Fruit fly (Drosophila melanogaster) whole organism, embryonic: ENCODE data around the gene CG42876.

Experiments
- ATbp ChIP-seq: fragments of 200-800 bp; sonication (Bioruptor generic); optimal IDR thresholded peaks from 2 replicates; lab custom pipeline; 2017; ENCODE audit warnings: missing biosample characterization, mild to moderate bottlenecking, missing genetic modification characterization, missing genetic modification reagents
- Antp ChIP-seq: fragments of 200-800 bp; sonication (Bioruptor generic); optimal IDR thresholded peaks from 3 replicates; lab custom pipeline; 2016; ENCODE audit warnings: missing biosample characterization, missing genetic modification characterization
- CG10267 ChIP-seq: fragments of 200-800 bp; sonication (Bioruptor generic); optimal IDR thresholded peaks from 2 replicates; lab custom pipeline; 2018; ENCODE audit warnings: missing biosample characterization, mild to moderate bottlenecking, missing genetic modification characterization, moderate library complexity
- CG11247 ChIP-seq: fragments of 200-800 bp; sonication (Bioruptor generic); IDR thresholded peaks from 2 replicates; pipeline ENCODE4 v1.3.6; 2022; ENCODE audit warnings: missing biosample characterization, missing genetic modification characterization
- CG11456 ChIP-seq: fragments of 200-800 bp; sonication (Bioruptor generic); IDR thresholded peaks from 3 replicates; pipeline ENCODE4 v1.3.6; 2022; ENCODE audit warnings: missing biosample characterization, missing genetic modification characterization
- CG11560 ChIP-seq: fragments of 200-800 bp; sonication (Bioruptor generic); IDR thresholded peaks from 3 replicates; pipeline ENCODE4 v1.3.6; 2022; ENCODE audit warnings: missing biosample characterization, missing genetic modification characterization
- CG14441 ChIP-seq: fragments of 200-800 bp; sonication (Bioruptor generic); IDR thresholded peaks from 2 replicates; pipeline ENCODE4 v1.3.6; 2022; ENCODE audit warnings: missing biosample characterization, missing genetic modification characterization
- CG3163 ChIP-seq: fragments of 200-800 bp; sonication (Bioruptor generic); optimal IDR thresholded peaks from 3 replicates; lab custom pipeline; 2016; ENCODE audit warnings: missing biosample characterization, missing genetic modification characterization
- CG32767 ChIP-seq: fragments of 200-800 bp; sonication (Bioruptor generic); IDR thresholded peaks from 2 replicates; pipeline ENCODE4 v1.3.6; 2022; ENCODE audit warnings: missing biosample characterization, missing genetic modification characterization
- CG3726 ChIP-seq: fragments of 200-800 bp; sonication (Bioruptor generic); IDR thresholded peaks from 3 replicates; pipeline ENCODE4, ENCODE4 v1.3.6; 2022; ENCODE audit warnings: missing biosample characterization, missing genetic modification characterization
- CG4730 ChIP-seq: fragments of 200-800 bp; sonication (Bioruptor generic); IDR thresholded peaks from 2 replicates; pipeline ENCODE4 v1.3.6; 2022; ENCODE audit warnings: missing biosample characterization, missing genetic modification characterization
- CG5245 ChIP-seq: fragments of 200-800 bp; sonication (Bioruptor generic); optimal IDR thresholded peaks from 3 replicates; lab custom pipeline; 2016; ENCODE audit warnings: missing biosample characterization, missing genetic modification characterization
- CG8089 ChIP-seq: fragments of 200-800 bp; sonication (Bioruptor generic); optimal IDR thresholded peaks from 3 replicates; lab custom pipeline; 2016; ENCODE audit warnings: missing biosample characterization, missing genetic modification characterization
- CG8290 ChIP-seq, 3 experiments: fragments of 200-800 bp; sonication (Bioruptor generic); optimal IDR thresholded peaks; 2 replicates each; lab custom pipeline; 2016 to 2019; ENCODE audit warnings: missing biosample characterization in 3 of 3, missing genetic modification characterization in 3 of 3, mild to moderate bottlenecking in 2 of 3, moderate library complexity in 1 of 3
- CG8944 ChIP-seq: fragments of 200-800 bp; sonication (Bioruptor generic); optimal IDR thresholded peaks from 3 replicates; lab custom pipeline; 2016; ENCODE audit warnings: missing biosample characterization, missing genetic modification characterization
- Dfd ChIP-seq, 2 experiments: fragments of >200 bp; optimal IDR thresholded peaks; 2 replicates each; lab custom pipeline; 2017; ENCODE audit warnings: missing biosample characterization in 2 of 2, missing genetic modification characterization in 2 of 2
- Dref ChIP-seq: fragments of 200-800 bp; sonication (Bioruptor generic); IDR thresholded peaks from 2 replicates; pipeline ENCODE4 v1.3.6; 2022; ENCODE audit warnings: missing biosample characterization, missing genetic modification characterization
- H15 ChIP-seq: fragments of 200-800 bp; sonication (Bioruptor generic); IDR thresholded peaks from 3 replicates; pipeline ENCODE4 v1.3.6; 2022; ENCODE audit warnings: missing biosample characterization, missing genetic modification characterization
- Hand ChIP-seq: fragments of 200-800 bp; sonication (Bioruptor generic); optimal IDR thresholded peaks from 2 replicates; lab custom pipeline; 2017; ENCODE audit warnings: mild to moderate bottlenecking, missing biosample characterization, missing genetic modification reagents, missing genetic modification characterization
- Hey ChIP-seq: fragments of 200-800 bp; sonication (Bioruptor generic); optimal IDR thresholded peaks from 3 replicates; lab custom pipeline; 2018; ENCODE audit warnings: missing biosample characterization, mild to moderate bottlenecking, missing genetic modification characterization
- Kr ChIP-seq: fragments of 200-800 bp; sonication (Bioruptor generic); optimal IDR thresholded peaks from 2 replicates; lab custom pipeline; 2017; ENCODE audit warnings: missing biosample characterization, mild to moderate bottlenecking, missing genetic modification characterization
- Lpt ChIP-seq: fragments of >200 bp; optimal IDR thresholded peaks from 2 replicates; lab custom pipeline; 2018; ENCODE audit warnings: missing biosample characterization, missing genetic modification characterization
- NFAT ChIP-seq: fragments of 200-800 bp; sonication (Bioruptor generic); IDR thresholded peaks from 2 replicates; pipeline ENCODE4 v1.3.6; 2022; ENCODE audit warnings: missing biosample characterization, missing genetic modification characterization
- ato ChIP-seq: fragments of 200-800 bp; sonication (Bioruptor generic); IDR thresholded peaks from 2 replicates; pipeline ENCODE4 v1.3.6; 2022; ENCODE audit warnings: missing biosample characterization, missing genetic modification characterization; ENCODE audit not compliant: partially characterized antibody
- az2 ChIP-seq: fragments of 200-800 bp; sonication (Bioruptor generic); optimal IDR thresholded peaks from 3 replicates; lab custom pipeline; 2016; ENCODE audit warnings: missing biosample characterization, missing genetic modification characterization
- cad ChIP-seq: fragments of >200 bp; optimal IDR thresholded peaks from 2 replicates; lab custom pipeline; 2017; ENCODE audit warnings: missing biosample characterization, missing genetic modification characterization
- cato ChIP-seq: fragments of 200-800 bp; sonication (Bioruptor generic); optimal IDR thresholded peaks from 2 replicates; lab custom pipeline; 2016; ENCODE audit warnings: missing biosample characterization, missing genetic modification characterization, borderline replicate concordance
- chinmo ChIP-seq: fragments of 200-800 bp; sonication (Bioruptor generic); IDR thresholded peaks from 4 replicates; pipeline ENCODE4 v1.3.6; 2022; ENCODE audit warnings: missing biosample characterization, missing genetic modification characterization; ENCODE audit not compliant: partially characterized antibody
- dati ChIP-seq: fragments of 200-800 bp; sonication (Bioruptor generic); IDR thresholded peaks from 2 replicates; pipeline ENCODE4 v1.3.6; 2022; ENCODE audit warnings: missing biosample characterization, missing genetic modification characterization
- dmrt11E ChIP-seq: fragments of 200-800 bp; sonication (Bioruptor generic); optimal IDR thresholded peaks from 3 replicates; lab custom pipeline; 2018; ENCODE audit warnings: missing biosample characterization, mild to moderate bottlenecking, missing genetic modification characterization, moderate library complexity
- dpn ChIP-seq, 2 experiments: fragments of 200-800 bp; sonication (Bioruptor generic); optimal IDR thresholded peaks; 3 replicates each; lab custom pipeline; 2016; ENCODE audit warnings: missing biosample characterization in 2 of 2, missing genetic modification characterization in 2 of 2
- dysf ChIP-seq: fragments of 200-800 bp; sonication (Bioruptor generic); IDR thresholded peaks from 3 replicates; pipeline ENCODE4 v1.3.6; 2022; ENCODE audit warnings: missing biosample characterization, missing genetic modification characterization
- fd3F ChIP-seq: fragments of 200-800 bp; sonication (Bioruptor generic); optimal IDR thresholded peaks from 2 replicates; lab custom pipeline; 2018; ENCODE audit warnings: missing biosample characterization, mild to moderate bottlenecking, missing genetic modification characterization, moderate library complexity
- her ChIP-seq: fragments of 200-800 bp; sonication (Bioruptor generic); optimal IDR thresholded peaks from 2 replicates; lab custom pipeline; 2016; ENCODE audit warnings: missing biosample characterization, missing genetic modification characterization
- mld ChIP-seq: fragments of 200-800 bp; sonication (Bioruptor generic); IDR thresholded peaks from 3 replicates; pipeline ENCODE4 v1.3.6; 2022; ENCODE audit warnings: missing biosample characterization, missing genetic modification characterization; ENCODE audit not compliant: partially characterized antibody
- nau ChIP-seq: fragments of 200-800 bp; sonication (Bioruptor generic); optimal IDR thresholded peaks from 3 replicates; lab custom pipeline; 2017; ENCODE audit warnings: missing biosample characterization, mild to moderate bottlenecking, missing genetic modification characterization, missing genetic modification reagents
- pho ChIP-seq: fragments of 200-800 bp; sonication (Bioruptor generic); optimal IDR thresholded peaks from 2 replicates; lab custom pipeline; 2016; ENCODE audit warnings: missing biosample characterization, missing genetic modification characterization
- phol ChIP-seq: fragments of 200-800 bp; sonication (Bioruptor generic); optimal IDR thresholded peaks from 3 replicates; lab custom pipeline; 2018; ENCODE audit warnings: missing biosample characterization, mild to moderate bottlenecking, missing genetic modification characterization, moderate library complexity
- psq ChIP-seq: fragments of 200-800 bp; sonication (Bioruptor generic); optimal IDR thresholded peaks from 2 replicates; lab custom pipeline; 2017; ENCODE audit warnings: missing biosample characterization, missing genetic modification characterization
- repo ChIP-seq: fragments of 200-800 bp; sonication (Bioruptor generic); optimal IDR thresholded peaks from 2 replicates; lab custom pipeline; 2016; ENCODE audit warnings: missing biosample characterization, missing genetic modification characterization
- run ChIP-seq: fragments of 200-800 bp; sonication (Bioruptor generic); optimal IDR thresholded peaks from 3 replicates; lab custom pipeline; 2018; ENCODE audit warnings: missing biosample characterization, mild to moderate bottlenecking, missing genetic modification characterization
- salm ChIP-seq: fragments of 200-800 bp; sonication (Bioruptor generic); optimal IDR thresholded peaks from 2 replicates; lab custom pipeline; 2018; ENCODE audit warnings: missing biosample characterization, mild to moderate bottlenecking, missing genetic modification characterization
- sisA ChIP-seq: fragments of 200-800 bp; sonication (Bioruptor generic); IDR thresholded peaks from 2 replicates; pipeline ENCODE4 v1.3.6; 2022; ENCODE audit warnings: missing biosample characterization, missing genetic modification characterization
- sr ChIP-seq: fragments of 200-800 bp; sonication (Bioruptor generic); IDR thresholded peaks from 3 replicates; pipeline ENCODE4 v1.3.6; 2022; ENCODE audit warnings: missing biosample characterization, missing genetic modification characterization
- tap ChIP-seq: fragments of 200-800 bp; optimal IDR thresholded peaks from 3 replicates; lab custom pipeline; 2019; ENCODE audit warnings: missing biosample characterization, mild to moderate bottlenecking, missing genetic modification characterization, moderate library complexity
- ttk ChIP-seq: fragments of 200-800 bp; sonication (Bioruptor generic); IDR thresholded peaks from 2 replicates; pipeline ENCODE4 v2.1.2; 2022; ENCODE audit warnings: missing biosample characterization, missing genetic modification characterization
- z ChIP-seq: fragments of 200-800 bp; sonication (Bioruptor generic); IDR thresholded peaks from 3 replicates; pipeline ENCODE4 v1.3.6; 2022; ENCODE audit warnings: missing biosample characterization, missing genetic modification characterization

CG42876 gene

dm6 chr2L:15812041-15812440, at the start of gene CG42876:
TSS of gene CG42876 (minus strand) at chr2L:15812141.
- no peak for TF ChIP-seq run (tag; lab: Kevin White, UChicago)
- no peak for TF ChIP-seq dmrt11E (tag; lab: Kevin White, UChicago)
- no peak for TF ChIP-seq pho (GFP tag; lab: Kevin White, UChicago)
- TF ChIP-seq NFAT = no peak
- TF ChIP-seq cad (GFP tag; lab: Kevin White, UChicago) = no peak
- TF ChIP-seq CG8944 (GFP tag; lab: Kevin White, UChicago) = no peak
- TF ChIP-seq z (GFP tag; lab: Robert Waterston, UW) = no peak
- no peak for TF ChIP-seq cato (GFP tag; lab: Kevin White, UChicago)
- no peak for TF ChIP-seq fd3F (GFP tag; lab: Kevin White, UChicago)
- no peak for TF ChIP-seq CG4730 (GFP tag; lab: Robert Waterston, UW)
- no peak for TF ChIP-seq psq (GFP tag; lab: Kevin White, UChicago)
- no peak for TF ChIP-seq CG3726
- TF ChIP-seq ttk (GFP tag; lab: Robert Waterston, UW) = no peak
- TF ChIP-seq CG11560 (tag; lab: Robert Waterston, UW) = no peak
- TF ChIP-seq CG11247 (GFP tag; lab: Robert Waterston, UW) = no peak

dm6 chr2L:15853826-15854225, 41.9 kb upstream of the CG42876 start, which contains the start of gene Tektin-A:
TSS of gene Tektin-A (plus strand) at chr2L:15854126.
- TF ChIP-seq CG3163 (no peak), repo (GFP tag; lab: Kevin White, UChicago) (no peak), Antp (no peak), ATbp (GFP tag; lab: Kevin White, UChicago) (no peak), sr (GFP tag; lab: Robert Waterston, UW) (no peak), sisA (no peak), her (GFP tag; lab: Kevin White, UChicago) (no peak), H15 (GFP tag; lab: Robert Waterston, UW) (no peak), Hand (no peak)
- TF ChIP-seq, all 482 proteins: peak for 0

- TF ChIP-seq dati (no peak), CG8290 (GFP tag; optimal IDR thresholded peaks at IDR 0.05; lab: Kevin White, UChicago) (no peak), CG8290 (tag; optimal IDR thresholded peaks at IDR 0.05; lab: Kevin White, UChicago) (no peak), nau (GFP tag; lab: Kevin White, UChicago) (no peak), ato (GFP tag; lab: Robert Waterston, UW) (no peak), Hand (no peak), CG32767 (GFP tag; lab: Robert Waterston, UW) (no peak), Dref (GFP tag; lab: Robert Waterston, UW) (no peak), sisA (no peak), Hey (tag; lab: Kevin White, UChicago) (no peak), mld (GFP tag; lab: Robert Waterston, UW) (no peak), Kr (GFP tag; lab: Kevin White, UChicago) (no peak), CG11456 (GFP tag; lab: Robert Waterston, UW) (no peak), CG5245 (GFP tag; lab: Kevin White, UChicago) (no peak), CG8089 (GFP tag; lab: Kevin White, UChicago) (no peak)
Measured at dm6 chr2L:15852292-15852691, 40.4 kb upstream of the CG42876 start, which contains the start of gene CG13243. TSS of gene CG13243 (plus strand) at chr2L:15852592.

- no peak for TF ChIP-seq CG14441 (GFP tag; lab: Robert Waterston, UW)
- TF ChIP-seq CG10267 (tag; lab: Kevin White, UChicago) = no peak
- TF ChIP-seq tap (tag; lab: Kevin White, UChicago) = no peak
- TF ChIP-seq salm (tag; lab: Kevin White, UChicago) = no peak
- no peak for TF ChIP-seq phol (tag; lab: Kevin White, UChicago)
- no peak for TF ChIP-seq dpn (GFP tag; optimal IDR thresholded peaks at IDR 0.05; lab: Kevin White, UChicago)
- no peak for TF ChIP-seq dysf (GFP tag; lab: Robert Waterston, UW)
- no peak for TF ChIP-seq chinmo
- no peak for TF ChIP-seq Dfd (GFP tag; optimal IDR thresholded peaks at IDR 0.05; lab: Kevin White, UChicago)
- TF ChIP-seq az2 (GFP tag; lab: Kevin White, UChicago) = no peak
- no peak for TF ChIP-seq Lpt (GFP tag; lab: Kevin White, UChicago)
Measured at dm6 chr2L:15846600-15846999, 34.7 kb upstream of the CG42876 start.
